Worm (Caenorhabditis elegans) whole organism, L4 larva: ENCODE data around the gene scl-2.
A peak's percentile ranks its signal among the peaks of the same experiment; 100 is the strongest.

Experiments used
- D1046.2 ChIP-seq: fragments of 200-800 bp; sonication (Bioruptor generic); IDR thresholded peaks from 2 replicates; pipeline ENCODE4 v1.3.6; 2022; ENCODE audit warnings: missing genetic modification characterization, missing compliant biosample characterization
- F37D6.2 ChIP-seq: sonication (generic microtip); optimal IDR thresholded peaks from 2 replicates; lab custom pipeline; 2016; ENCODE audit warnings: mild to moderate bottlenecking, missing genetic modification characterization, missing compliant biosample characterization
- F49E8.2 ChIP-seq: sonication (generic microtip); optimal IDR thresholded peaks from 2 replicates; lab custom pipeline; 2016; ENCODE audit warnings: missing compliant biosample characterization, mild to moderate bottlenecking, missing genetic modification characterization, borderline replicate concordance
- T26A8.4 ChIP-seq: fragments of 200-800 bp; sonication (Bioruptor generic); IDR thresholded peaks from 2 replicates; pipeline ENCODE4 v1.3.6; 2022; ENCODE audit warnings: missing genetic modification characterization, missing compliant biosample characterization
- ZK337.2 ChIP-seq: fragments of 200-800 bp; sonication (Bioruptor generic); IDR thresholded peaks from 2 replicates; pipeline ENCODE4 v1.3.6; 2022; ENCODE audit warnings: missing genetic modification reagents, missing genetic modification characterization, missing compliant biosample characterization
- aha-1 ChIP-seq: fragments of 150-350 bp; peaks from one replicate; lab custom pipeline; 2014; ENCODE audit warnings: missing biosample characterization, missing genetic modification characterization
- ama-1 ChIP-seq: fragments of 150-350 bp; optimal IDR thresholded peaks from 2 replicates; lab custom pipeline; 2014; ENCODE audit warnings: inconsistent platforms, mixed read lengths
- arid-1 ChIP-seq: fragments of 200-800 bp; sonication (Bioruptor generic); conservative IDR thresholded peaks from 2 replicates; pipeline ENCODE4 v1.3.6; 2022; ENCODE audit warnings: missing genetic modification reagents, missing genetic modification characterization, missing compliant biosample characterization
- attf-4 ChIP-seq: sonication (generic microtip); optimal IDR thresholded peaks from 3 replicates; lab custom pipeline; 2017; ENCODE audit warnings: missing biosample characterization, missing genetic modification characterization
- ceh-20 ChIP-seq: fragments of 200-800 bp; sonication (Bioruptor generic); IDR thresholded peaks from 2 replicates; pipeline ENCODE4 v1.3.6; 2022; ENCODE audit warnings: missing genetic modification reagents, missing genetic modification characterization, missing compliant biosample characterization
- ceh-32 ChIP-seq: sonication (generic microtip); optimal IDR thresholded peaks from 2 replicates; lab custom pipeline; 2016; ENCODE audit warnings: mild to moderate bottlenecking, missing genetic modification characterization, missing compliant biosample characterization; ENCODE audit not compliant: poor library complexity
- ceh-62 ChIP-seq: sonication (generic microtip); optimal IDR thresholded peaks from 2 replicates; lab custom pipeline; 2017; ENCODE audit warnings: missing biosample characterization, missing genetic modification characterization
- ces-1 ChIP-seq: fragments of 150-350 bp; sonication (generic microtip); optimal IDR thresholded peaks from 4 replicates; lab custom pipeline; 2014; ENCODE audit warnings: missing biosample characterization, missing genetic modification reagents, missing genetic modification characterization
- cey-2 ChIP-seq: sonication (generic microtip); optimal IDR thresholded peaks from 3 replicates; lab custom pipeline; 2017; ENCODE audit warnings: missing genetic modification characterization, mild to moderate bottlenecking, missing compliant biosample characterization, antibody characterized with exemption, borderline replicate concordance; ENCODE audit not compliant: insufficient read depth
- ctbp-1 ChIP-seq: fragments of 200-800 bp; sonication (Bioruptor generic); IDR thresholded peaks from 2 replicates; pipeline ENCODE4 v1.3.6; 2022; ENCODE audit warnings: missing genetic modification reagents, missing genetic modification characterization, missing compliant biosample characterization
- egl-43 ChIP-seq: fragments of 200-800 bp; sonication (Bioruptor generic); IDR thresholded peaks from 2 replicates; pipeline ENCODE4 v1.3.6; 2022; ENCODE audit warnings: missing genetic modification reagents, missing genetic modification characterization, missing compliant biosample characterization
- fkh-10 ChIP-seq: fragments of 150-350 bp; optimal IDR thresholded peaks from 2 replicates; lab custom pipeline; 2014; ENCODE audit warnings: missing biosample characterization, missing genetic modification reagents, missing genetic modification characterization
- hlh-11 ChIP-seq: fragments of 200-800 bp; sonication (Bioruptor generic); optimal IDR thresholded peaks from 2 replicates; lab custom pipeline; 2018; ENCODE audit warnings: mild to moderate bottlenecking, missing genetic modification characterization, missing compliant biosample characterization
- hmg-1.1 ChIP-seq: fragments of 200-800 bp; sonication (Bioruptor generic); IDR thresholded peaks from 2 replicates; pipeline ENCODE4 v1.3.6; 2022; ENCODE audit warnings: missing genetic modification reagents, missing genetic modification characterization, missing compliant biosample characterization
- jun-1 ChIP-seq: fragments of 150-350 bp; optimal IDR thresholded peaks from 2 replicates; lab custom pipeline; 2014; ENCODE audit warnings: missing biosample characterization, missing genetic modification reagents, missing genetic modification characterization
- lin-29 ChIP-seq: fragments of 200-800 bp; sonication (Bioruptor generic); IDR thresholded peaks from 2 replicates; pipeline ENCODE4 v1.3.6; 2022; ENCODE audit warnings: missing genetic modification reagents, missing genetic modification characterization, missing compliant biosample characterization
- lin-38 ChIP-seq: fragments of 200-800 bp; sonication (Bioruptor generic); IDR thresholded peaks from 2 replicates; pipeline ENCODE4 v1.3.6; 2022; ENCODE audit warnings: missing genetic modification reagents, missing genetic modification characterization, missing compliant biosample characterization
- lir-3 ChIP-seq: sonication (generic microtip); optimal IDR thresholded peaks from 2 replicates; lab custom pipeline; 2016; ENCODE audit warnings: mild to moderate bottlenecking, missing genetic modification characterization, missing compliant biosample characterization
- madf-5 ChIP-seq, 2 experiments: fragments of 200-800 bp; sonication (Bioruptor generic); IDR thresholded peaks; 2 replicates each; pipeline ENCODE4 v1.3.6; 2022; ENCODE audit warnings: missing compliant biosample characterization in 2 of 2, missing genetic modification characterization in 2 of 2
- mdl-1 ChIP-seq, 2 experiments: fragments of 150-350 bp in 1 of 2; sonication (generic microtip) in 1 of 2; optimal IDR thresholded peaks; 2 replicates each; lab custom pipeline; 2014 to 2017; ENCODE audit warnings: missing biosample characterization in 2 of 2, missing genetic modification characterization in 2 of 2
- mep-1 ChIP-seq: fragments of 150-350 bp; sonication (generic microtip); optimal IDR thresholded peaks from 3 replicates; lab custom pipeline; 2014; ENCODE audit warnings: missing biosample characterization, missing genetic modification characterization
- mxl-2 ChIP-seq: fragments of 200-800 bp; sonication (Bioruptor generic); conservative IDR thresholded peaks from 2 replicates; pipeline ENCODE4 v1.3.6; 2022; ENCODE audit warnings: missing genetic modification reagents, missing genetic modification characterization, missing compliant biosample characterization
- nhr-10 ChIP-seq: fragments of 150-350 bp; optimal IDR thresholded peaks from 2 replicates; lab custom pipeline; 2014; ENCODE audit warnings: missing biosample characterization, missing genetic modification characterization
- nhr-11 ChIP-seq: fragments of 150-350 bp; optimal IDR thresholded peaks from 2 replicates; lab custom pipeline; 2014; ENCODE audit warnings: missing biosample characterization, missing genetic modification characterization
- nhr-25 ChIP-seq: sonication (generic microtip); optimal IDR thresholded peaks from 2 replicates; lab custom pipeline; 2017; ENCODE audit warnings: missing genetic modification characterization, mild to moderate bottlenecking, missing compliant biosample characterization, antibody characterized with exemption, moderate library complexity, borderline replicate concordance; ENCODE audit not compliant: insufficient read depth
- nhr-28 ChIP-seq: fragments of 150-350 bp; optimal IDR thresholded peaks from 2 replicates; lab custom pipeline; 2014; ENCODE audit warnings: missing biosample characterization, missing genetic modification characterization
- nhr-48 ChIP-seq: sonication (generic microtip); optimal IDR thresholded peaks from 2 replicates; lab custom pipeline; 2016; ENCODE audit warnings: mild to moderate bottlenecking, missing genetic modification characterization, missing compliant biosample characterization
- nhr-77 ChIP-seq: fragments of 150-350 bp; optimal IDR thresholded peaks from 2 replicates; lab custom pipeline; 2014; ENCODE audit warnings: missing biosample characterization, missing genetic modification characterization
- skn-1 ChIP-seq: fragments of 150-350 bp; optimal IDR thresholded peaks from 2 replicates; lab custom pipeline; 2014; ENCODE audit warnings: missing biosample characterization, missing genetic modification characterization
- tag-97 ChIP-seq: fragments of 200-800 bp; sonication (Bioruptor generic); IDR thresholded peaks from 2 replicates; pipeline ENCODE4 v1.3.6; 2022; ENCODE audit warnings: missing genetic modification characterization, missing compliant biosample characterization
- tra-1 ChIP-seq: fragments of 200-800 bp; sonication (Bioruptor generic); IDR thresholded peaks from 2 replicates; pipeline ENCODE4 v1.3.6; 2022; ENCODE audit warnings: missing genetic modification reagents, missing genetic modification characterization, missing compliant biosample characterization
- unc-39 ChIP-seq: sonication (generic microtip); optimal IDR thresholded peaks from 2 replicates; lab custom pipeline; 2017; ENCODE audit warnings: missing biosample characterization, missing genetic modification characterization
- unc-62 ChIP-seq, 3 experiments: fragments of 150-350 bp in 1 of 3; sonication (generic microtip); optimal IDR thresholded peaks in 2 of 3; peaks in 1 of 3; 1 replicate in 1 of 3; 2 replicates in 2 of 3; lab custom pipeline; 2014 to 2017; ENCODE audit warnings: missing biosample characterization in 3 of 3, missing genetic modification characterization in 3 of 3, missing genetic modification reagents in 3 of 3, missing genotype in 1 of 3
- zip-2 ChIP-seq: fragments of 150-350 bp; optimal IDR thresholded peaks from 2 replicates; lab custom pipeline; 2014; ENCODE audit warnings: missing biosample characterization, missing genetic modification characterization
- ztf-11 ChIP-seq: fragments of 150-350 bp; optimal IDR thresholded peaks from 2 replicates; lab custom pipeline; 2014; ENCODE audit warnings: missing biosample characterization, missing genetic modification characterization
- ztf-7 ChIP-seq: fragments of 150-350 bp; optimal IDR thresholded peaks from 2 replicates; lab custom pipeline; 2014; ENCODE audit warnings: missing biosample characterization, missing genetic modification characterization

The scl-2 gene

DNA sequence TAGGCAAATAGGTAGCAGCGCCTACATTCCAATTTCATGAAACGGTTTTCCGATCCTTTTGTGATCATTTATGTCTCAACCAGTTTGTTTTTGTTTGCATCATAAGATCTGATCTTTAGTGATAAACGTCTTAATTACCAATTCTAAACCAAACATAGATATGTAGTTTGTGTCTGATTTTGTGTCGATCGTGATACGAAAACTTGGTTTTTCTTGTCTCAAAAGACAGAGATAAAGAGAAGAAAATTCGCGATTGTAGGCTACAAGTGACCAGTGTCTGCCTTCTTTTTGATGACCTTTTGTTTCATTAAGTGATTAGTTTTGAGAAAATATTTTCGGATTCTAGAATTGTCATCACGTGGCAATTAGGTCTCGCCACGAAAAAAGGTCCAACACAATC, 22.7 kb downstream of the scl-2 start:
- TF ChIP-seq lir-3 (tag; lab: Kevin White, UChicago) = no peak
- no peak for TF ChIP-seq ZK337.2 (GFP tag; lab: Robert Waterston, UW)
- no peak for TF ChIP-seq F49E8.2 (tag; lab: Kevin White, UChicago)
- peak; percentile 20 for TF ChIP-seq hlh-11 (tag; lab: Kevin White, UChicago)
- TF ChIP-seq nhr-11 = peak; percentile 89
- no peak for TF ChIP-seq mep-1
- no peak for TF ChIP-seq F37D6.2 (tag; lab: Kevin White, UChicago)
- peak; percentile 92 for TF ChIP-seq nhr-28
- no peak for TF ChIP-seq lin-29 (GFP tag; lab: Robert Waterston, UW)
- no peak for TF ChIP-seq jun-1 (tag; lab: Kevin White, UChicago)
- no peak for TF ChIP-seq ztf-11 (tag; lab: Kevin White, UChicago)
- TF ChIP-seq hmg-1.1 (GFP tag; lab: Robert Waterston, UW) = no peak
- TF ChIP-seq nhr-10 (tag; lab: Kevin White, UChicago) = no peak
- no peak for TF ChIP-seq mxl-2 (GFP tag; lab: Robert Waterston, UW)
- no peak for TF ChIP-seq ceh-20 (GFP tag; lab: Robert Waterston, UW)
- TF ChIP-seq egl-43 (GFP tag; lab: Robert Waterston, UW) = no peak
- TF ChIP-seq mdl-1 (tag; optimal IDR thresholded peaks at IDR 0.05; lab: Kevin White, UChicago) = peak in 1 of 2 experiments; percentile 5
- TF ChIP-seq tra-1 (GFP tag; lab: Robert Waterston, UW) = no peak
- no peak for TF ChIP-seq madf-5 (GFP tag; IDR thresholded peaks at IDR 0.05; lab: Robert Waterston, UW)
- TF ChIP-seq fkh-10 (GFP tag; lab: Kevin White, UChicago) = no peak
- TF ChIP-seq tag-97 = no peak
- no peak for TF ChIP-seq T26A8.4 (GFP tag; lab: Robert Waterston, UW)

DNA sequence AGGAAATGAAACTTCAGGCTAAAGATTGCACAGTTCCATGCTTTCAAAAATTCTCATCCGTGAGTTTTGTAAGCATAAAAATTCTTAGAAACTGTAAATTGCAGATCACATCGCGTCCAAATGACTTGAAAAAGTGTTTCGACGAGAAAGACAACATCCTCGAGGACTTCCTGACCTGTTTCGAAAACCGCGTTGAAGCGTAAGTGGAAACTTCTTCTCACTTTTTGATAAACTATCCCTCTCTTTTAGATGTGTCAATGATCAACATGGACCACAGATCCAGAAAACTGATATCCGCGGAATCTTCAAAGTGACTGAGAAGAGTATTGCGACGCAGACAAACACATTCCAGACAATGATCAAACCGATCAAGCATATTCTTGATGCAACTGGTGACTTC, 23.4 kb downstream of the scl-2 start:
- TF ChIP-seq aha-1 (peak; percentile 9), unc-62 (GFP tag; optimal IDR thresholded peaks at IDR 0.05 in 1 of 2; lab: Kevin White, UChicago) (peak in 1 of 2 experiments; percentile 94), unc-62 (tag; optimal IDR thresholded peaks at IDR 0.05; lab: Kevin White, UChicago) (no peak), skn-1 (no peak), arid-1 (GFP tag; lab: Robert Waterston, UW) (no peak), ztf-7 (tag; lab: Kevin White, UChicago) (no peak), nhr-25 (tag; lab: Kevin White, UChicago) (peak; percentile 8), lin-38 (GFP tag; lab: Robert Waterston, UW) (no peak), ceh-32 (tag; lab: Kevin White, UChicago) (no peak), zip-2 (tag; lab: Kevin White, UChicago) (no peak)

DNA sequence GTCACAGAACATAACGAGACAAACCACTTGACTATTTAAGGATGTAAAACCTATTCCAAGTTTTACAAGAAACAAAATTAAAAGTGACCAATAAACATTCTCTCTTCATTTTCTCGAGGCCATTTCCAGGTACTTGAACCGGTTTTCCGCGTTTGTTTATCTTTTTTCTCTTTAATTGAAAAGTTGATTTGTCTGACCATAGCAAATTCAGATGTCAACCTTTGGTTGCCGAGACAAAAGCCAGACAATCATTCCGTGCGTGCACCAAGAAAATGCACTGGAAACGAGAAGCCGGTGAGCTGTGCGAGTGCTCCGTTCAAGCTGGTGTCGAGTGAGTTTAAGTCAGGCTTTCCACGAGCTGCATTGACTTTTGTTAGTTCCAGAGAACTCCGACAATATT, 24.6 kb downstream of the scl-2 start:
- TF ChIP-seq unc-62 (GFP tag; optimal IDR thresholded peaks at IDR 0.05 in 1 of 2; lab: Kevin White, UChicago) (peak in 1 of 2 experiments; percentile 98), unc-62 (tag; optimal IDR thresholded peaks at IDR 0.05; lab: Kevin White, UChicago) (no peak), ztf-7 (tag; lab: Kevin White, UChicago) (no peak), nhr-48 (tag; lab: Kevin White, UChicago) (no peak), ceh-62 (tag; lab: Kevin White, UChicago) (no peak), T26A8.4 (GFP tag; lab: Robert Waterston, UW) (no peak), ama-1 (lab: Kevin White, UChicago) (peak; percentile 39), nhr-28 (no peak), F37D6.2 (tag; lab: Kevin White, UChicago) (no peak), nhr-10 (tag; lab: Kevin White, UChicago) (no peak), ceh-32 (tag; lab: Kevin White, UChicago) (no peak), attf-4 (no peak), ceh-20 (GFP tag; lab: Robert Waterston, UW) (0 out of 2 replicates have a peak, but pooled peaks have one; percentile 21), ces-1 (no peak), ctbp-1 (GFP tag; lab: Robert Waterston, UW) (0 out of 2 replicates have a peak, but pooled peaks have one; percentile 31), nhr-77 (no peak), fkh-10 (GFP tag; lab: Kevin White, UChicago) (no peak), unc-39 (tag; lab: Kevin White, UChicago) (no peak), tag-97 (no peak), mdl-1 (tag; optimal IDR thresholded peaks at IDR 0.05; lab: Kevin White, UChicago) (no peak), ztf-11 (tag; lab: Kevin White, UChicago) (no peak), cey-2 (tag; lab: Kevin White, UChicago) (no peak), egl-43 (GFP tag; lab: Robert Waterston, UW) (0 out of 2 replicates have a peak, but pooled peaks have one; percentile 40), D1046.2 (GFP tag; lab: Robert Waterston, UW) (0 out of 2 replicates have a peak, but pooled peaks have one; percentile 17)
